Worm (Caenorhabditis elegans): Measurements from ENCODE around the gene K07D4.6.

K07D4.6 gene

DNA sequence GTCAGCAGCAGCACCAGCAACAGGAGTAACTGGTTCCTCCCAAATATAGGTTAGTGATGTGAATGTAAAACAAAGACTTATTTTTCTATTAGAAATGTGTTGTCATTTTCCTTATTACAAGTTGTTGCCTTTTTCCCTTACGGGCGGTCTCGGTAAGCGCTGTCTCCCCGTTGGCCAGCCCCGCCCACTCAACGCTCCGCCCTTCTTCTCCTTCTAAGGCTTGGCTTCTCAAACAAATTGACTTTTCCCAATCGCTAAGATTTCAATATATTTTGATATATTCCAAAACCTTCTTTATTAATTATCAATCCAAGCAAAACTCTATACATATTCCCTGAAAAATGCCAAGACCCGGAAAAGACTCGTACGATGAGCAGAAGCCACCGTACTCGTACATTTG lies 36.2 kb downstream of the K07D4.6 start, which contains the start of gene lin-31:
Gene lin-31 (plus strand): TSS at position 237 of the 400 bp plus-strand sequence.
- no peak for TF ChIP-seq nhr-21 (tag; optimal IDR thresholded peaks at IDR 0.05)
- TF ChIP-seq nhr-10 (tag; optimal IDR thresholded peaks at IDR 0.05) = no peak
- TF ChIP-seq aly-2 (tag; optimal IDR thresholded peaks at IDR 0.05) = no peak
- TF ChIP-seq gmeb-1 (tag; optimal IDR thresholded peaks at IDR 0.05) = no peak
- TF ChIP-seq unc-55 (GFP tag; optimal IDR thresholded peaks at IDR 0.05) = no peak
- no peak for TF ChIP-seq unc-62 (GFP tag; optimal IDR thresholded peaks at IDR 0.05)
- no peak for TF ChIP-seq nhr-77 (tag; optimal IDR thresholded peaks at IDR 0.05)
- no peak for TF ChIP-seq nhr-6 (tag; optimal IDR thresholded peaks at IDR 0.05)
- TF ChIP-seq ztf-11 (tag; optimal IDR thresholded peaks at IDR 0.05) = no peak
- TF ChIP-seq nhr-11 (tag; optimal IDR thresholded peaks at IDR 0.05) = no peak
- TF ChIP-seq blmp-1 (tag; optimal IDR thresholded peaks at IDR 0.05; ENCODE audit: insufficient read depth) = no peak
- TF ChIP-seq ZK546.5 (tag; optimal IDR thresholded peaks at IDR 0.05) = no peak
- TF ChIP-seq sma-9 (GFP tag; optimal IDR thresholded peaks at IDR 0.05) = no peak
- no peak for TF ChIP-seq sma-9 (tag; optimal IDR thresholded peaks at IDR 0.05)
- TF ChIP-seq egl-27 (tag; optimal IDR thresholded peaks at IDR 0.05) = no peak
- TF ChIP-seq lin-13 (GFP tag; optimal IDR thresholded peaks at IDR 0.05) = no peak
- no peak for TF ChIP-seq ztf-1 (GFP tag; conservative IDR thresholded peaks at IDR 0.05)
- TF ChIP-seq sma-3 (GFP tag; optimal IDR thresholded peaks at IDR 0.05) = no peak
- TF ChIP-seq nhr-129 (tag; optimal IDR thresholded peaks at IDR 0.05) = no peak
- no peak for TF ChIP-seq ztf-4 (tag; optimal IDR thresholded peaks at IDR 0.05)

DNA sequence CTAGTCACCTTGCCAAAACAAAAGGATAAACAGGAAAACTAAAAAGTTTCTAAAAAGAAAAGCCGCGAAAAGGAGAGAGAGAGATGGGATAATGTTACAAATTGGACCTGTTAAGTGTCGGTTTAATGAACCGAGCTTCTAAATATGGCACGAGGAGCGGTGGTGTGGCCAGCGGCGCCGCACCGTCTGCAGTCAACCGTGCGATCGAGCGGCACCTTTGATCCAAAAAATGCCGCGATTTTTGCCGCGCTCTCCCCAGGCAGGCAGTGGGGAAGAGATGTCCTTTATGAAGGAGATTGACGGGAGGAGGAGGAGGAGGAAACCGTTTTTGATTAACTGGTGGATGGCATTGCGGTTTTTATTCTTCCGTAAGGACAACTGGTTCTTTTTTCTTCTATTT lies 38.1 kb downstream of the K07D4.6 start:
- TF ChIP-seq peb-1 (tag; optimal IDR thresholded peaks at IDR 0.05) (no peak), egl-27 (tag; optimal IDR thresholded peaks at IDR 0.05) (no peak), sma-9 (GFP tag; optimal IDR thresholded peaks at IDR 0.05) (no peak), sma-9 (tag; optimal IDR thresholded peaks at IDR 0.05) (no peak), nhr-12 (tag; optimal IDR thresholded peaks at IDR 0.05) (no peak), nhr-21 (tag; optimal IDR thresholded peaks at IDR 0.05) (no peak), F13H6.1 (tag; optimal IDR thresholded peaks at IDR 0.05) (no peak), gmeb-1 (tag; optimal IDR thresholded peaks at IDR 0.05) (no peak), mab-5 (tag; optimal IDR thresholded peaks at IDR 0.05) (no peak), sma-3 (GFP tag; optimal IDR thresholded peaks at IDR 0.05) (no peak), mdl-1 (tag; optimal IDR thresholded peaks at IDR 0.05) (no peak), aly-2 (tag; optimal IDR thresholded peaks at IDR 0.05) (no peak), lin-39 (tag; optimal IDR thresholded peaks at IDR 0.05) (no peak), crh-2 (tag; optimal IDR thresholded peaks at IDR 0.05) (no peak), alr-1 (tag; optimal IDR thresholded peaks at IDR 0.05) (no peak), dmd-4 (tag; optimal IDR thresholded peaks at IDR 0.05) (no peak), elt-1 (tag; optimal IDR thresholded peaks at IDR 0.05) (no peak), fos-1 (tag; optimal IDR thresholded peaks at IDR 0.05) (no peak), unc-62 (GFP tag; optimal IDR thresholded peaks at IDR 0.05) (no peak), C34F6.9 (tag; optimal IDR thresholded peaks at IDR 0.05) (no peak)

DNA sequence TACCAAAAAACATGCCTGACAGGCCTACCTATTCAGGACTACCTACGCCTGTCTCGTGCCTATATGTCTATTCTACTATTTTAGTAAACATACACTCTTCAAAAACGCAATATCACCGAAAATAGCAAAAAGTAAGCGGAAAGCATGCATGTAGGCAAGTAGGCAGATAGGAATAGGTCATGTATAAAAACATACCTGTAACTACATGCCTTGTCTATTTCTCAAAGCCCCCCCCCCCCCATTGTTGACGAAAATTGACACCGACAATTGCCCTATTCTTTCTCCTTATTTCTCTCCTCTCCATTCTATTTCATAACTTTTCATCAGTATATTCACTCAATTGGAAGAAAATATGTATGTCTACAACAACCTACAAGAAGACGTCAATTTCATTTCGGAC lies 40.3 kb downstream of the K07D4.6 start:
- TF ChIP-seq ztf-1 (GFP tag; conservative IDR thresholded peaks at IDR 0.05) = no peak
- no peak for TF ChIP-seq snpc-4 (tag; optimal IDR thresholded peaks at IDR 0.05)
- TF ChIP-seq egl-27 (tag; optimal IDR thresholded peaks at IDR 0.05) = no peak
- TF ChIP-seq nhr-10 (tag; optimal IDR thresholded peaks at IDR 0.05) = no peak
- TF ChIP-seq lsy-2 (tag; optimal IDR thresholded peaks at IDR 0.05) = no peak
- TF ChIP-seq mbf-1 (tag; optimal IDR thresholded peaks at IDR 0.05) = no peak
- TF ChIP-seq elt-1 (tag; optimal IDR thresholded peaks at IDR 0.05) = no peak
- no peak for TF ChIP-seq nhr-6 (tag; optimal IDR thresholded peaks at IDR 0.05)
- no peak for TF ChIP-seq nhr-21 (tag; optimal IDR thresholded peaks at IDR 0.05)
- no peak for TF ChIP-seq nhr-12 (tag; optimal IDR thresholded peaks at IDR 0.05)
- no peak for TF ChIP-seq nhr-237 (tag; optimal IDR thresholded peaks at IDR 0.05)
- no peak for TF ChIP-seq zag-1 (tag; optimal IDR thresholded peaks at IDR 0.05)
- no peak for TF ChIP-seq unc-39 (tag; optimal IDR thresholded peaks at IDR 0.05)

DNA sequence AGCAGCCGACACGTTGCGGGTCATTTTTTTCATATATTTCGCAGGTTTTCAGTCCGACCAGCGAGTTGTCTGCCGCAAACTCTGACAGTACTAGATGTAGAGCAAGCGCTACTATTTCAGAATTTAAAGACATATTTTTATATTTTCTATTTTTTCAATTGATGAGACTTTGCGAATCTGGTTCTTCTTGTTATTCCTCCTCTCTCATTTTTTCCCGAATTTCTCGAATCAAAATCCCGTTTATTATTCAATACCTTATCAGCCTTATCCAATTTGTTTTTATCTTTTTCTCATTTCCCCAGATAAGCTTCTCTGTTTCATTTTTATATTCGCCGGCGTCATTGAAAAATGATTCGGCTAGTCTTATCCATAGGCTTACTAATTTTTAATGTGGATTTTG lies 42.6 kb downstream of the K07D4.6 start, which contains the start of gene dos-2:
Gene dos-2 (plus strand): TSS at position 301 of the 400 bp plus-strand sequence.
- TF ChIP-seq ztf-4 (tag; optimal IDR thresholded peaks at IDR 0.05) = no peak
- no peak for TF ChIP-seq crh-2 (tag; optimal IDR thresholded peaks at IDR 0.05)
- TF ChIP-seq nhr-25 (tag; optimal IDR thresholded peaks at IDR 0.05) = no peak
- no peak for TF ChIP-seq unc-39 (tag; optimal IDR thresholded peaks at IDR 0.05)
- no peak for TF ChIP-seq peb-1 (tag; optimal IDR thresholded peaks at IDR 0.05)
- TF ChIP-seq nhr-6 (tag; optimal IDR thresholded peaks at IDR 0.05) = no peak
- TF ChIP-seq nhr-21 (tag; optimal IDR thresholded peaks at IDR 0.05) = no peak
- TF ChIP-seq nhr-129 (tag; optimal IDR thresholded peaks at IDR 0.05) = no peak
- TF ChIP-seq lsy-2 (tag; optimal IDR thresholded peaks at IDR 0.05) = no peak
- no peak for TF ChIP-seq F13H6.1 (tag; optimal IDR thresholded peaks at IDR 0.05)
- TF ChIP-seq sma-9 (GFP tag; optimal IDR thresholded peaks at IDR 0.05) = no peak
- no peak for TF ChIP-seq sma-9 (tag; optimal IDR thresholded peaks at IDR 0.05)
